Fruit fly (Drosophila melanogaster): Measurements from ENCODE around the gene Eig71Ef.

Eig71Ef gene

DNA sequence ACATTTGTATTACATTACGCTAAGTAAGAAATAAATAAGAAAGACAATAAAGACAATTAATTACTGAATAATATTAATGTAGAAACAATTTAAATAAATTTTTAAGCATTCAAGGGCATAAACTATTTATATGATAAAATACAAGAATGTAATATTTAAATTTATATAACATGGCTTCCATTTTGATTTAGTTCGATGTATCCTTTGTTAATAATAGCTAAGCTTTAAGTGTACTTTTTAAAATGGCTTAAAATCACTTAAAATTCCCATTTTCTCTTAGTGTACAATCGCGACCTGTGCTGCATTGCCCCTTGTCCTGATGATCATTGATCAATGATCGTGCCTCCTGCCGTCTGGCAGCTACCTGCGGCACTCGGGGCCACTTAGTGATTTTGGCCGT, 13.3 kb upstream of the Eig71Ef start:
- TF ChIP-seq Snoo (tag; optimal IDR thresholded peaks at IDR 0.05) = peak; percentile 25
- peak; percentile 7 for TF ChIP-seq CG9948 (tag; optimal IDR thresholded peaks at IDR 0.05)
- no peak for TF ChIP-seq EcR (GFP tag; optimal IDR thresholded peaks at IDR 0.05)
- no peak for TF ChIP-seq fd96Ca (GFP tag; IDR thresholded peaks at IDR 0.05)
- no peak for TF ChIP-seq CG4496 (GFP tag; IDR thresholded peaks at IDR 0.05)
- no peak for TF ChIP-seq rn (GFP tag; IDR thresholded peaks at IDR 0.05)
- TF ChIP-seq CG14655 (GFP tag; optimal IDR thresholded peaks at IDR 0.05) = no peak
- no peak for TF ChIP-seq CG32121 (GFP tag; IDR thresholded peaks at IDR 0.05)
- TF ChIP-seq CG15710 (tag; optimal IDR thresholded peaks at IDR 0.05) = peak; percentile 17
- TF ChIP-seq CG8159 (tag; optimal IDR thresholded peaks at IDR 0.05) = peak; percentile 56
- no peak for TF ChIP-seq CG13204 (GFP tag; optimal IDR thresholded peaks at IDR 0.05)
- no peak for TF ChIP-seq Pif1A (GFP tag; optimal IDR thresholded peaks at IDR 0.05)
- no peak for TF ChIP-seq CG34367 (tag; optimal IDR thresholded peaks at IDR 0.05)
- no peak for TF ChIP-seq CG17806 (tag; optimal IDR thresholded peaks at IDR 0.05)
- no peak for TF ChIP-seq CG8301 (tag; optimal IDR thresholded peaks at IDR 0.05)

DNA sequence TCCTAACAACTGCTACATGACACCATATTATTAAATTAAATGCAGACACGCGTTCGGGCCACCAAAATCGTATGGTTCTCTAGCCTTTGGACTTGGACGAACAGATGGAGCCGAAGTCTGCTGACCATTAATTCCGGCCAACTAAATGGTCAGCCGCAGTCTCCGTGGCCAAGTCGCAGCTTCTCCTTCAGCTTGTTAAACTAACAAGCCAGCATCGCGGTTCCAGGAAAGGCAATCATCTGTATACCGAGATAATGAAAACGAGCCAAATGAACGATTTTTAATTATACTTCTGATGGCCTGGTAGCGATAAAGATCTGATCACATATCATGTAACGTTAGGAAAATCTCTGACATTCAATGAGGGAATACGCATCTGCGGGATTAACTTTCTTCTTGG, 12.7 kb upstream of the Eig71Ef start:
- no peak for TF ChIP-seq rn (GFP tag; IDR thresholded peaks at IDR 0.05)
- no peak for TF ChIP-seq CG13204 (GFP tag; optimal IDR thresholded peaks at IDR 0.05)
- TF ChIP-seq gl (tag; optimal IDR thresholded peaks at IDR 0.05) = no peak
- TF ChIP-seq CG15710 (tag; optimal IDR thresholded peaks at IDR 0.05) = no peak
- TF ChIP-seq EcR (GFP tag; optimal IDR thresholded peaks at IDR 0.05) = no peak
- no peak for TF ChIP-seq CG8301 (tag; optimal IDR thresholded peaks at IDR 0.05)

DNA sequence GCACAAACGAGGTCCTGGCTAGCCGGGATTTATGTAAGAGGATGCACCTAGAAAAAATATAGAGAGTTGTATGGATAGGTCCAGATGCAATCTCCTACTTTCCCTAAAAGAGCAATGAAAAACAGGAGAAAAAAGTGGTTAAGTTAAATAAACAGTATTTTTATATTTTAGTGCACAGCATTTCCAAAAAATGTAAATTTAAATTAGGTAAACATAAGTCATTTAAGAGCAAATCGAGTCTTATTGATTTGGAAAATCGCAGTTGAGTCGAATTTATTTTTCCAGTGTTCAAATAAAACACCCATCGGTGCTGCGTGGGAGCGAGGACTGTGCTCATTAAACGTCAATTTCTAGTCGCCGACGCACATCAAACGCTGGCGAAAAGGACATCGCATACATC, 8.6 kb upstream of the Eig71Ef start:
- no peak for TF ChIP-seq Ets98B (GFP tag; IDR thresholded peaks at IDR 0.05)
- no peak for TF ChIP-seq CG4496 (GFP tag; IDR thresholded peaks at IDR 0.05)
- no peak for TF ChIP-seq EcR (GFP tag; optimal IDR thresholded peaks at IDR 0.05)
- TF ChIP-seq CG14655 (GFP tag; optimal IDR thresholded peaks at IDR 0.05) = no peak
- no peak for TF ChIP-seq CG15710 (tag; optimal IDR thresholded peaks at IDR 0.05)

DNA sequence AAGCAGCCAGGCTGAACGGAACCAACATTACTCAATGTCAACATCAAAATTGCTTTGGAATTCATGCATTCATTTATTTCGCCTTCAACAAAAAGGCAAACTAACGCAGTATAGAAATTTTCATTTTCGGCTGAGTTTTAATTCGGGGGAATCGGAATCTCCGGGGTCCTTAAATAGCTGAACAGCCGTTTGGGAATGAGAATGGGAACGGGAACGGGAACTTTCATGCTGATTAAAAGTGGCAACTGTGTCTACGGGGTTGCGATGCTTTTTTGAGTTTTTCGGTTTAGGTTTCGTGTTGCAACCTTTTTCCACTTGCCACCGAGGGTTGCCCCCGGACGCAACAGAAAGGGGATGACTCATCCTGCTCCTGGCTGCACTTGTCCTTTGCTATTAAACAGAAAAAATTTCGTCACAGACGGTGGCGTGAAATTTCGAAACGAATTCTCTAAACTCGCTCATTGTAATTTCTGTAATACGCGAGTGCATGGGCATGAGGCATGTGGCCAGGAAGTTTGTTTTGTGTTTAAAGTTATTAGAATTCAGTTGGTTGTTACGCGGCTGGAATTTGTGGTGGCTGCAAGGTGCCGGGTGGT, 7.1 kb upstream of the Eig71Ef start:
- TF ChIP-seq EcR (GFP tag; optimal IDR thresholded peaks at IDR 0.05) (no peak), CG4496 (GFP tag; IDR thresholded peaks at IDR 0.05) (no peak), CG10348 (GFP tag; IDR thresholded peaks at IDR 0.05) (no peak), CG15710 (tag; optimal IDR thresholded peaks at IDR 0.05) (no peak), Snoo (tag; optimal IDR thresholded peaks at IDR 0.05) (no peak), CG9948 (tag; optimal IDR thresholded peaks at IDR 0.05) (no peak), D1 (tag; optimal IDR thresholded peaks at IDR 0.05) (no peak), fd96Ca (GFP tag; IDR thresholded peaks at IDR 0.05) (no peak), CG17806 (tag; optimal IDR thresholded peaks at IDR 0.05) (no peak)

DNA sequence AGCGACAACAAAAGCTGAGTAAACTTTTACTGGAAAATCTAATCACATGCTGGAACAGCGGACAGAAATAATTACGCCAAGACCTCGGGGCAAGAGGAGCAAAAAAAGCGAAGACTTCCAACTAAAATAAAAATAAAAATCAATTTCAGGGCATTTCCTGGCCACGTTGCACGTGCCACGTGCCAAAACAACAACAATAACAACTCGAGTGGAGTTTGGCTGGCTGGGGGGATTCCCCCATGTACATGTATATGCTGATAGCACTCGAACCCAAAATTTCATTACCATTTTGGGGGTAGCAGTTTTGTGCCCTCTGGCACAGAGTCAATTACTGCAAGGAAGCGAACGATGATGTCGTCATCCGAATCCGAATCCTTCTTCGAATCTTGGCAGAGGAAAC, 5.3 kb upstream of the Eig71Ef start:
- TF ChIP-seq CG4496 (GFP tag; IDR thresholded peaks at IDR 0.05) (no peak), fd96Ca (GFP tag; IDR thresholded peaks at IDR 0.05) (no peak), Ets98B (GFP tag; IDR thresholded peaks at IDR 0.05) (no peak), CG8301 (tag; optimal IDR thresholded peaks at IDR 0.05) (no peak), CG9948 (tag; optimal IDR thresholded peaks at IDR 0.05) (no peak), Snoo (tag; optimal IDR thresholded peaks at IDR 0.05) (no peak), gl (tag; optimal IDR thresholded peaks at IDR 0.05) (no peak), EcR (GFP tag; optimal IDR thresholded peaks at IDR 0.05) (no peak), CG14655 (GFP tag; optimal IDR thresholded peaks at IDR 0.05) (no peak), CG15710 (tag; optimal IDR thresholded peaks at IDR 0.05) (no peak), rn (GFP tag; IDR thresholded peaks at IDR 0.05) (no peak)

DNA sequence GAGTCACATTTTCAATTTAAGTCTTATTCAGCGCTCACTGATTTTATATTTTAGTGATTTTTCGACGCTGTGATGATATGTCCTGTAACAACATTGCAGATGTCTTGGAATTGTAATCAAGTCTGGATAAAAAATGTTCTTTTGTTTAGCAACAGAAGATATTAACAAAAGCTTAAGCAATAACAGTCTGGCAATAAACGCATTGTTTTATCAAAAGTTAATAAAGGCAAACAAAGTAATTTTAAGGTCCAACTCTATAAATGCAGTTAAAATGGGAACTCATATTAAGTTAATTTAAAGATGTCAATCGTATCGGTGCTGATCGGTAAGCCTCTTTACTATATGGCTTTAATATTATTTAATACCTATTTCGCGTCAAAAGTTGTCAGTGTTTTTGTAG, 4.4 kb upstream of the Eig71Ef start, which contains the start of gene CG43082:
CG43082 (plus strand) TSS at position 301 of the 400 bp plus-strand sequence.
- TF ChIP-seq CG10348 (GFP tag; IDR thresholded peaks at IDR 0.05) (no peak), CG14655 (GFP tag; optimal IDR thresholded peaks at IDR 0.05) (no peak), CG9948 (tag; optimal IDR thresholded peaks at IDR 0.05) (no peak), Ets98B (GFP tag; IDR thresholded peaks at IDR 0.05) (no peak), gl (tag; optimal IDR thresholded peaks at IDR 0.05) (no peak), Pif1B (GFP tag; optimal IDR thresholded peaks at IDR 0.05) (no peak), CG8159 (tag; optimal IDR thresholded peaks at IDR 0.05) (no peak), CG17806 (tag; optimal IDR thresholded peaks at IDR 0.05) (no peak), CG4496 (GFP tag; IDR thresholded peaks at IDR 0.05) (no peak), CG32121 (GFP tag; IDR thresholded peaks at IDR 0.05) (no peak), CG34367 (tag; optimal IDR thresholded peaks at IDR 0.05) (no peak), CG12605 (GFP tag; IDR thresholded peaks at IDR 0.05) (no peak), rn (GFP tag; IDR thresholded peaks at IDR 0.05) (no peak), D1 (tag; optimal IDR thresholded peaks at IDR 0.05) (no peak), CG8301 (tag; optimal IDR thresholded peaks at IDR 0.05) (no peak), Snoo (tag; optimal IDR thresholded peaks at IDR 0.05) (no peak), Pif1A (GFP tag; optimal IDR thresholded peaks at IDR 0.05) (no peak), CG15710 (tag; optimal IDR thresholded peaks at IDR 0.05) (no peak)

DNA sequence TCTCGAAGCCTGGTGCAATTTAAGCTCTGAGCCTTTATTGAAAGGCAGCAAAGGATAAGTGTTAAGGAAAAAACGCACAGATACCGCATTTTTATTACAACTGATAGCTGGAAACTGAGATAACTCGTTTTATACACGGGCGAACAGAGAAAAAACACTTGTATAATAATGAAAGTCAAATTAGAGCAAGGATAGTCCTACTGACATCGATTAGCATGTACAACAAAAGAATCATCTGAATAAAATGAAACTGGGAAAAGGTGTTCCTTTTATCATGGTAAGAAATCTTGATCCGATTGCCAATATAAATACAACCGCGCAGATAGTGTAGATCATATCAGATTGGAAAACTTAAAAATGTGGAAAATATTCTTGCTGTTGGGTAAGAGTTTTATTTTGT, 3.7 kb upstream of the Eig71Ef start, which contains the start of the genes Eig71Ej and Eig71Ek:
Eig71Ej (minus strand) TSS at position 101 of the 400 bp plus-strand sequence.
Eig71Ek (plus strand) TSS at position 334 of the 400 bp plus-strand sequence.
- TF ChIP-seq Pif1B (GFP tag; optimal IDR thresholded peaks at IDR 0.05) (no peak), CG9948 (tag; optimal IDR thresholded peaks at IDR 0.05) (no peak), CG10348 (GFP tag; IDR thresholded peaks at IDR 0.05) (no peak), Pif1A (GFP tag; optimal IDR thresholded peaks at IDR 0.05) (no peak), CG32121 (GFP tag; IDR thresholded peaks at IDR 0.05) (no peak), CG34367 (tag; optimal IDR thresholded peaks at IDR 0.05) (no peak), CG12605 (GFP tag; IDR thresholded peaks at IDR 0.05) (no peak), D1 (tag; optimal IDR thresholded peaks at IDR 0.05) (no peak), Snoo (tag; optimal IDR thresholded peaks at IDR 0.05) (no peak), fd96Ca (GFP tag; IDR thresholded peaks at IDR 0.05) (no peak)
